Worm (Caenorhabditis elegans): ENCODE measurements around the gene hrpa-1.

The hrpa-1 gene

DNA sequence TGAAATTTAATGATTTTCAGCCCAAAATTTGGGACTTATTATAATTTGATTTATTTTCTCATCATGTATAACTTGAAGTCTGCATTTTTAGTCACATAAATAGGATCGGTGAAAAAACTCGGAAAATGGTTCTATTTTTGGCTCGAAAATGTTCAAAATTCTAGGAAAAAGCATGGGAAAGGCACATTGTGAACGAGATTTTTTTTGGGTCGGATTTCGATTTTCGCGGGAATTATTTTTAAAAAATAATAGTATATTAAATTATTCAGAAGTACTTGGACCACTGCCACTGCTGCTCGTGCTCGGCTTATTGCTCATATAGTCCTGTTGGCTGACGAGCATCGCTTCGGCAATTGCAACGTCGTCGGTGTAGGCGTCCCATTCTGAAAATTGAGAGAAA, 34.7 kb upstream of the hrpa-1 start:
- TF ChIP-seq flt-1 (GFP tag; IDR thresholded peaks at IDR 0.05) (no peak), klf-2 (GFP tag; conservative IDR thresholded peaks at IDR 0.05) (no peak), ref-1 (GFP tag; conservative IDR thresholded peaks at IDR 0.05) (no peak), cog-1 (tag; optimal IDR thresholded peaks at IDR 0.05) (no peak), ztf-29 (GFP tag; IDR thresholded peaks at IDR 0.05) (no peak), med-1 (GFP tag; optimal IDR thresholded peaks at IDR 0.05; ENCODE audit: insufficient read depth) (no peak), T22C8.4 (GFP tag; IDR thresholded peaks at IDR 0.05) (no peak), ztf-23 (GFP tag; IDR thresholded peaks at IDR 0.05) (no peak), tab-1 (GFP tag; IDR thresholded peaks at IDR 0.05) (no peak)

DNA sequence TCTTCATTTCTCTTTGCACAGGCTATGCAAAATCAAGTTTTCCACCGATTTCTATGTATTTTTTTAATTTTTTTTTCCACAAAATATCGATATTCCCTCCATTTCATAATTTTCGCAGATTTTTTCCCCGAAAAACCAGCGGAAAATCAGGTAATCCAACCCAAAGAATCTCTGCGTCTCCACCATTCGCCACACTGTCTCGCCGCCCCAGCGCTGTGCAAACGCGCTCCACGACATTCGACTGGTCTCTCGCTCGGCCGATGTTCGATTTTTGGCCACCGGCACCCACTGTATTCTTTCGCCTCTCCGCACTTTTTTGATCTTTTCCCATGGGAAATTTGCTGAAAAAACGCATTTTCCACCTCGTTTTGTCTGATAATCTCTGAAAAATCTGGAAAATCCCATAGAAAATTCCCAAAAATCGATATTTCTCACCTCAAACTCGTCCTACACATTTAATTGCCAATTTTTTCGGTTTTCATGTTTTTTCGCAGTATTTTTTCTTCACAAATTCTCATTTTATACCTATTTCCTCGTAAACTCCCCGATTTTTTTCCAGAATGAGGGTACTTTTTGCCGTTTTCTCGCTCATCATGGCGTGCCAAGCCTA, 30.1 kb upstream of the hrpa-1 start, which contains the start of gene vha-19:
Gene vha-19, plus strand, starts transcription at position 560 of the 610 bp plus-strand sequence.
- TF ChIP-seq ref-1 (GFP tag; conservative IDR thresholded peaks at IDR 0.05): no peak
- no peak for TF ChIP-seq cog-1 (tag; optimal IDR thresholded peaks at IDR 0.05)
- TF ChIP-seq T22C8.4 (GFP tag; IDR thresholded peaks at IDR 0.05): no peak
- TF ChIP-seq ztf-29 (GFP tag; IDR thresholded peaks at IDR 0.05): no peak
- no peak for TF ChIP-seq tab-1 (GFP tag; IDR thresholded peaks at IDR 0.05)
- TF ChIP-seq flt-1 (GFP tag; IDR thresholded peaks at IDR 0.05): no peak

DNA sequence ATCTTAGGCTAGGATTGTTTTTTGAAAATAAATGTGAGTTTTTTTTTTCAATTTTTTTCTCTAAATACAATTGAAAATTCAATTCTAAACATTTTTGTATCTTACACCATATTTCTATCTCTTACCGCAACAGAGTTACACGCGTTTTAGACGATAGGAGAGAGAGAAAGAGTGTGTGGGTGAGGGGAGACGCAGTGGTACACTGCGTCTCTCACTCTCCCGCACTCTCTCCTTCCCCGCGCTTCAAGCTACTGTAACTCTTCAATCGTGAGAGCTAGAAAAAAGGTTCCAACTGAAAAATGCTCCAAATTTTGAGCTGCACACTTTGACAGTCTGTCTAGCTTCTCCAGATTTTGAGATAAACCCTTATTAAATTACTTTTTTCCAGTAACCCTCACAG, 25.1 kb upstream of the hrpa-1 start:
- no peak for TF ChIP-seq flt-1 (GFP tag; IDR thresholded peaks at IDR 0.05)
- TF ChIP-seq ztf-23 (GFP tag; IDR thresholded peaks at IDR 0.05): no peak
- TF ChIP-seq klf-2 (GFP tag; conservative IDR thresholded peaks at IDR 0.05): no peak
- TF ChIP-seq T22C8.4 (GFP tag; IDR thresholded peaks at IDR 0.05): no peak
- TF ChIP-seq cog-1 (tag; optimal IDR thresholded peaks at IDR 0.05): no peak
- TF ChIP-seq ref-1 (GFP tag; conservative IDR thresholded peaks at IDR 0.05): no peak

- TF ChIP-seq tab-1 (GFP tag; IDR thresholded peaks at IDR 0.05): no peak
- no peak for TF ChIP-seq ztf-29 (GFP tag; IDR thresholded peaks at IDR 0.05)
- no peak for TF ChIP-seq cog-1 (tag; optimal IDR thresholded peaks at IDR 0.05)
- no peak for TF ChIP-seq ztf-23 (GFP tag; IDR thresholded peaks at IDR 0.05)
- no peak for TF ChIP-seq T22C8.4 (GFP tag; IDR thresholded peaks at IDR 0.05)
- TF ChIP-seq med-1 (GFP tag; optimal IDR thresholded peaks at IDR 0.05; ENCODE audit: insufficient read depth): no peak
- no peak for TF ChIP-seq flt-1 (GFP tag; IDR thresholded peaks at IDR 0.05)
- TF ChIP-seq klf-2 (GFP tag; conservative IDR thresholded peaks at IDR 0.05): no peak
- no peak for TF ChIP-seq ref-1 (GFP tag; conservative IDR thresholded peaks at IDR 0.05)
These were observed 24.6 kb upstream of the hrpa-1 start, which contains the start of gene Y55H10A.2 for ce11 chrIV:3363221-3363620. Gene Y55H10A.2 (plus strand): TSS chrIV:3363521.

DNA sequence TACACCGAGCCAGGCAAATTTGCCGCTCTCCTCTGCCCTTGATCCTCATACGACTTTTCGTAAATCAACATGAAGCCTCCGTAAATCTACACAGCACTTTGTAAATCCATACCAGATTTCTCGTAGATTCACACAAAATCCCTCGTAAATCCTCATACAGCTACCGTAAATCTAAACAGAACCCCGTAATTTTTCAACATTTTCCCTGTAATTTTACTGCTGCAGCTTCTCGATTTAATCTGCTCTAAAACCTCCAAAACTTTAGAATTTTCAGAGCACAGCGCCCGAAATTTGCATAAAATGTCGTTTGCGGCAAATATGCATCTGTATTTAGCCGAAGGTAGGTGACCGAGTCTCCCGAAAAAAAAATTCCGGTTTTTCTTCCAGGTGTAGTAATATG, 16.1 kb upstream of the hrpa-1 start, which contains the start of gene F42A6.1:
Gene F42A6.1, plus strand, starts transcription at position 301 of the 400 bp plus-strand sequence.
- TF ChIP-seq flt-1 (GFP tag; IDR thresholded peaks at IDR 0.05) (no peak), T22C8.4 (GFP tag; IDR thresholded peaks at IDR 0.05) (no peak), ztf-29 (GFP tag; IDR thresholded peaks at IDR 0.05) (no peak), cog-1 (tag; optimal IDR thresholded peaks at IDR 0.05) (no peak), klf-2 (GFP tag; conservative IDR thresholded peaks at IDR 0.05) (no peak), med-1 (GFP tag; optimal IDR thresholded peaks at IDR 0.05; ENCODE audit: insufficient read depth) (no peak), ztf-23 (GFP tag; IDR thresholded peaks at IDR 0.05) (no peak), ref-1 (GFP tag; conservative IDR thresholded peaks at IDR 0.05) (no peak), tab-1 (GFP tag; IDR thresholded peaks at IDR 0.05) (no peak)

DNA sequence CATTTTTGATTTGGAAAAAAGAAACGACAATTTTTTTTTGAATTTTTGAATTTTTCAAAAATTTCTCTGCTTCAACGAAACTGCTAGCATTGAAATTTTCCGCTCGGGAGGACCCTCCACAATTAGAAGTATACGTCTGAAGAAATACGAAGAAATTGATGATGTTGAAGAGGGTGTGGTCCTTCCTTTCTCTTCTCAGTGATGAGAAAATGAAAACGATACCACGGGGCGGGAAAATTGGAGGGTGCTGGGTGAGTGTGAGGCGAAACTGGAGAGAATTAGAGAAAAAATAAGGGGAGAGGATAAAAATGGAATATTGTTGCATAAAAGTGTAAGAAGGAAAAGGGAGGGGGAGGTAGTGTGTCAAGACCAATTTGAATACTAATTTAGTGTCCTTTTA, 13.4 kb upstream of the hrpa-1 start:
- TF ChIP-seq med-1 (GFP tag; optimal IDR thresholded peaks at IDR 0.05; ENCODE audit: insufficient read depth): no peak
- no peak for TF ChIP-seq cog-1 (tag; optimal IDR thresholded peaks at IDR 0.05)
- TF ChIP-seq T22C8.4 (GFP tag; IDR thresholded peaks at IDR 0.05): no peak
- TF ChIP-seq klf-2 (GFP tag; conservative IDR thresholded peaks at IDR 0.05): no peak
- TF ChIP-seq tab-1 (GFP tag; IDR thresholded peaks at IDR 0.05): no peak
- TF ChIP-seq ztf-23 (GFP tag; IDR thresholded peaks at IDR 0.05): no peak
- no peak for TF ChIP-seq ref-1 (GFP tag; conservative IDR thresholded peaks at IDR 0.05)
- no peak for TF ChIP-seq ztf-29 (GFP tag; IDR thresholded peaks at IDR 0.05)
- no peak for TF ChIP-seq flt-1 (GFP tag; IDR thresholded peaks at IDR 0.05)

- TF ChIP-seq klf-2 (GFP tag; conservative IDR thresholded peaks at IDR 0.05): no peak
- TF ChIP-seq med-1 (GFP tag; optimal IDR thresholded peaks at IDR 0.05; ENCODE audit: insufficient read depth): no peak
- TF ChIP-seq T22C8.4 (GFP tag; IDR thresholded peaks at IDR 0.05): no peak
- no peak for TF ChIP-seq ztf-29 (GFP tag; IDR thresholded peaks at IDR 0.05)
- no peak for TF ChIP-seq ztf-23 (GFP tag; IDR thresholded peaks at IDR 0.05)
- TF ChIP-seq tab-1 (GFP tag; IDR thresholded peaks at IDR 0.05): no peak
- TF ChIP-seq cog-1 (tag; optimal IDR thresholded peaks at IDR 0.05): no peak
- no peak for TF ChIP-seq flt-1 (GFP tag; IDR thresholded peaks at IDR 0.05)
These were observed 11.4 kb upstream of the hrpa-1 start, which contains the start of gene elks-1 for ce11 chrIV:3349977-3350580. Gene elks-1 (minus strand): TSS chrIV:3350027.

DNA sequence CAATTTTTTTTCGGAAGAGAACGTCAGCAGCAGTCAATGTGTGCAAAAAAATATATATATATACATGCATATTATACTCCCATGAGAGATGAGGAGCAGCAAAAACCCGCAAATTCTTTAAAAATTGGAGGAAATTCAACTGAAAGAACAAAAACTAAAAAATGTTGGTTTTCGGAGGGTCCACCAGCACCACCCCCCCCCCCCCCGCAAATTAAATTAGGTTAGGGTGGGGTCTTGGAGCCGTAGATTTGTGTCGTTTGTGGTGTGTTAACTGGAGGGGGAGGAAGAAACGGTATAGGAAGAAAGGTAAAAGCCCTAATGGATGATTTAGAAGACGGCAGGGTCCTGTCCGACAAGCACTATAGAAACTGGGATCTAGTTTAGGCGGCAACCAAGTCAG, 9.7 kb upstream of the hrpa-1 start:
- TF ChIP-seq klf-2 (GFP tag; conservative IDR thresholded peaks at IDR 0.05): no peak
- TF ChIP-seq ref-1 (GFP tag; conservative IDR thresholded peaks at IDR 0.05): no peak
- no peak for TF ChIP-seq flt-1 (GFP tag; IDR thresholded peaks at IDR 0.05)
- TF ChIP-seq ztf-23 (GFP tag; IDR thresholded peaks at IDR 0.05): no peak
- TF ChIP-seq tab-1 (GFP tag; IDR thresholded peaks at IDR 0.05): no peak
- TF ChIP-seq cog-1 (tag; optimal IDR thresholded peaks at IDR 0.05): no peak
- TF ChIP-seq ztf-29 (GFP tag; IDR thresholded peaks at IDR 0.05): no peak
- TF ChIP-seq med-1 (GFP tag; optimal IDR thresholded peaks at IDR 0.05; ENCODE audit: insufficient read depth): no peak
- no peak for TF ChIP-seq T22C8.4 (GFP tag; IDR thresholded peaks at IDR 0.05)

- TF ChIP-seq tab-1 (GFP tag; IDR thresholded peaks at IDR 0.05) (no peak), ref-1 (GFP tag; conservative IDR thresholded peaks at IDR 0.05) (no peak), ztf-23 (GFP tag; IDR thresholded peaks at IDR 0.05) (no peak), flt-1 (GFP tag; IDR thresholded peaks at IDR 0.05) (no peak), ztf-29 (GFP tag; IDR thresholded peaks at IDR 0.05) (no peak), cog-1 (tag; optimal IDR thresholded peaks at IDR 0.05) (no peak), med-1 (GFP tag; optimal IDR thresholded peaks at IDR 0.05; ENCODE audit: insufficient read depth) (no peak), T22C8.4 (GFP tag; IDR thresholded peaks at IDR 0.05) (no peak), klf-2 (GFP tag; conservative IDR thresholded peaks at IDR 0.05) (no peak)
These were observed 6.8 kb upstream of the hrpa-1 start for ce11 chrIV:3345484-3345883.
